Worm (Caenorhabditis elegans): ENCODE results near the gene pho-14.
"Not testable (repeated sequence)": the region's sequence is repeated elsewhere in the genome, so short reads cannot be mapped to it uniquely, and the experiment has no call there.

Gene pho-14

DNA sequence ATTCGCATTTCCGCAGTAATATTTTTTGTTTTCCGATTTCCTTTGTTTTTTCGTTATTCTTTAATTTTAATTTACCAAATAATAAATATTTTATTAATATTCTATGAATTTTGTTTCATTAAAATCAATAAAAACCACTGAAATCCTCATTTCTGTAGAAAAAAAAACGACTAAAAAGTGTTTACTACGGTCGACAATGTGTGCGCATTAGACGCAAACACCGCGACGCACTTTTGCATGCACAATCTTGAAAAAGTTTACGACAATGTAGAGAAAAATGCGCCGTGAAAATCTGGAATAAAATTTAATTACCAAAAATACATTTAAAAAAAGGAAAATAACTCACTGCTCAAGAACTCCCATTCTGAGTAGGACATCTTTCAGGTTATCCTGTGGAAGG, 29.2 kb downstream of the pho-14 start:
- TF ChIP-seq sma-9 (GFP tag; optimal IDR thresholded peaks at IDR 0.05) (no peak), sma-9 (tag; optimal IDR thresholded peaks at IDR 0.05) (no peak), elt-3 (tag; optimal IDR thresholded peaks at IDR 0.05) (no peak), lin-39 (tag; optimal IDR thresholded peaks at IDR 0.05) (no peak), nhr-129 (tag; optimal IDR thresholded peaks at IDR 0.05) (no peak), ztf-4 (tag; optimal IDR thresholded peaks at IDR 0.05) (no peak), nhr-21 (tag; optimal IDR thresholded peaks at IDR 0.05) (no peak), ZK546.5 (tag; optimal IDR thresholded peaks at IDR 0.05) (no peak), C34F6.9 (tag; optimal IDR thresholded peaks at IDR 0.05) (no peak), mbf-1 (tag; optimal IDR thresholded peaks at IDR 0.05) (no peak)

DNA sequence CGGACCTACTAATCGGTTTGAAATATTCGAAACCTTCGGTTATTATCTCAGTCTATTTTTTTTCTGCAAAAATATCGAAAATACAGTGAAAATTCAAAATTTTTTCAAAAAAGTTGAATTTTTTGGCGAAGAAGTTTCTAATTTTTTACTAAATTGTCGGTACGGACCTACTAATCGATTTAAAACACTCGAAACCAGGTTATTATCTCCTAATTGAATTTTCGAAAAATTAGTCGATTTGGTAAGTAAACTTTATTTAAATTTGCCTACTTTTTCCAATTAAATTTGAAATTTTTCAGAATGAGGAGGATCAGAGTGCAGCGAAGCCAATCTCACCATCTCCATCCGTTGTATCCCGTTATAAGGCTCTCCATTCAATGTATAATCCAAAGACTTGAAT, 29.7 kb downstream of the pho-14 start, which contains the start of gene K02E7.12:
Gene K02E7.12 (plus strand): TSS at position 301 of the 400 bp plus-strand sequence.
- TF ChIP-seq ztf-1 (GFP tag; conservative IDR thresholded peaks at IDR 0.05) = no peak
- no peak for TF ChIP-seq nhr-10 (tag; optimal IDR thresholded peaks at IDR 0.05)

DNA sequence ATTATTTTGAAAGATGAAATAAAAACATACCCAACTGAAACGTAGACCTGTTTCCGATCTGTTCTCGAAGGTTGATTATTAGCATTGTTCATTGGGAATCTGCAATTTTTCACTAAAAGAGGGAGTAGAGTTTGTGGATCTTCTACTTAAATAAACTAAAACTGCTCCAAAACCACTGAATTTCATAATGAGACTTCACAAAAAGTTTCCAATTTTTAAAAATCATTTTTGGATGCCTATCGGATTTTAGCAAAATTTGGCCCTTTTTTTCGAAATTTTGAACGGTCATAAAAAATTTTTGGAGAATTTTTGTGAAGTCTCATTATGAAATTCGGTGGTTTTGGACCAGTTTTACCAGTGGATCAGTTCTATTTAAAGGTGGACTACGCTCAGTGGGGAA, 33.7 kb downstream of the pho-14 start, which contains the start of gene K02E7.10:
Gene K02E7.10 (minus strand): TSS at position 101 of the 400 bp plus-strand sequence.
- TF ChIP-seq elt-3 (tag; optimal IDR thresholded peaks at IDR 0.05) (no peak), ZK546.5 (tag; optimal IDR thresholded peaks at IDR 0.05) (no peak), sma-9 (GFP tag; optimal IDR thresholded peaks at IDR 0.05) (no peak), sma-9 (tag; optimal IDR thresholded peaks at IDR 0.05) (no peak), nhr-237 (tag; optimal IDR thresholded peaks at IDR 0.05) (no peak), sem-4 (tag; optimal IDR thresholded peaks at IDR 0.05) (no peak), mab-5 (tag; optimal IDR thresholded peaks at IDR 0.05) (no peak), nhr-77 (tag; optimal IDR thresholded peaks at IDR 0.05) (no peak), ceh-82 (tag; optimal IDR thresholded peaks at IDR 0.05) (no peak), ztf-11 (tag; optimal IDR thresholded peaks at IDR 0.05) (no peak), peb-1 (tag; optimal IDR thresholded peaks at IDR 0.05) (no peak), nhr-25 (tag; optimal IDR thresholded peaks at IDR 0.05) (no peak), snpc-4 (tag; optimal IDR thresholded peaks at IDR 0.05) (no peak), ztf-4 (tag; optimal IDR thresholded peaks at IDR 0.05) (no peak), unc-39 (tag; optimal IDR thresholded peaks at IDR 0.05) (no peak), C34F6.9 (tag; optimal IDR thresholded peaks at IDR 0.05) (no peak), fos-1 (tag; optimal IDR thresholded peaks at IDR 0.05) (no peak), ztf-1 (GFP tag; conservative IDR thresholded peaks at IDR 0.05) (no peak)

DNA sequence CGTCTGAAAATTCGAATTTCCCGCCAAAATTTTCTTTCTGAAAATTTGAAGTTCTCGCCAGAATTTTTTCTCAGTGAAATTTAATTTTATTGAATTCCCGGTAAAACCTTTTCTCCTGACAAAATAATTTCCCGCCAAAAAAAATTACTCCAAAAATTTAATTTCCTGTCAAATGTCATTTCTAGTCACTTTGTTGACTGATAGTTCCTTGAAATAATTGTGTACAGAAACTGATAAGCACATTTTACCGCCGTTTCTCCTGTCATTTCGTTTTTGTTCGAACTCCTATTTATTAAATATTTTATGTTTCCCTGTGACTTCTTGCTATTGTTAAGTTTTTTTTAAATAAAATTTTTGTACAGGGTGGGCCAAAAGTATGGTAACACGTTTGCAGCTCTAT, 36.7 kb downstream of the pho-14 start:
- TF ChIP-seq sma-9 (GFP tag; optimal IDR thresholded peaks at IDR 0.05) (no peak), sma-9 (tag; optimal IDR thresholded peaks at IDR 0.05) (no peak), ceh-82 (tag; optimal IDR thresholded peaks at IDR 0.05) (no peak), fos-1 (tag; optimal IDR thresholded peaks at IDR 0.05) (peak; percentile 12), unc-39 (tag; optimal IDR thresholded peaks at IDR 0.05) (no peak)

DNA sequence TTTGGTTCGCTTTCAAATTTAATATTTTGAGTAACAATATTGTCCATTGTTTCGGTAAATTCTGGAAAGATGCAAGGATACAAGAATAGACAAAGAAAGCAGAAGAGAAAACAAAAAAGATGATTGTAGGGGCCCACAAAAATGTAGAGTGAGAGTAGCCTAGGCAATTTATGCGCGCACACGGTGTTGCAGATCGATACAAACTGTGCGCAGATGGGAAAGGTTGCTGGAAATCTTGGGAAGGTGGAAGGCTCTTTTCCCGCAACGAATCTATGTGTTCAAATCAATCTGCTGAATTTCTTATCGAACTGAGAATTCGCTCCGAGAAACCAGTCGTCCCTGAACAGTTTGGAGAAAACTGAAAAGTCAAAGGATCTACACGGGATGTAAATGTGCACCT, 39.9 kb downstream of the pho-14 start, which contains the start of gene btb-10:
Gene btb-10 (minus strand): TSS at position 101 of the 400 bp plus-strand sequence.
- not testable (repeated sequence) for TF ChIP-seq mab-5, sem-4, mbf-1 (tag; optimal IDR thresholded peaks at IDR 0.05)

DNA sequence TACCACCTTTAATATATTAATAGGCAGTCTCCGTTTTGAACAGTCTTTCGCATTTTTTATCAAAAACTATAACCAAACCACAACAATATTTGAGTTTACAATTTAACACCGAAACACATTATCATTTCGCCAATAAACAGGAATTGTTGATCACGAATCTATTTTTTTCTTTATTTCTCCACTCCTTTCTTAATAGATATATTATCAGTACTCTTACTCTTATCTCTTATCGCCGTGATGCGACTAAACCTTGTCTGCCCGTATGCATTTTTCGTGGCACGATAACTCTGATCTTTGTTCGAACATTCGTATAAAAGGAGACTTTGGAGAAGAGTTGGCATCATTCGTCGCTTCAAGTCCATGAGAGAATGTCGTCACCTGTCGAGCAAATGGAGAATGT, 43.8 kb downstream of the pho-14 start:
- TF ChIP-seq mab-5 (tag; optimal IDR thresholded peaks at IDR 0.05) (no peak), ztf-1 (GFP tag; conservative IDR thresholded peaks at IDR 0.05) (no peak), nhr-12 (tag; optimal IDR thresholded peaks at IDR 0.05) (no peak), unc-62 (GFP tag; optimal IDR thresholded peaks at IDR 0.05) (no peak), lsy-2 (tag; optimal IDR thresholded peaks at IDR 0.05) (no peak), F13H6.1 (tag; optimal IDR thresholded peaks at IDR 0.05) (peak; percentile 11), unc-39 (tag; optimal IDR thresholded peaks at IDR 0.05) (no peak), sma-9 (GFP tag; optimal IDR thresholded peaks at IDR 0.05) (peak; percentile 34), sma-9 (tag; optimal IDR thresholded peaks at IDR 0.05) (no peak), ceh-16 (tag; optimal IDR thresholded peaks at IDR 0.05) (no peak), fos-1 (tag; optimal IDR thresholded peaks at IDR 0.05) (peak; percentile 77), skn-1 (tag; optimal IDR thresholded peaks at IDR 0.05) (no peak), dmd-4 (tag; optimal IDR thresholded peaks at IDR 0.05) (no peak), sma-3 (GFP tag; optimal IDR thresholded peaks at IDR 0.05) (peak; percentile 14), Y55F3AM.14 (GFP tag; optimal IDR thresholded peaks at IDR 0.05) (no peak), alr-1 (tag; optimal IDR thresholded peaks at IDR 0.05) (no peak), ceh-82 (tag; optimal IDR thresholded peaks at IDR 0.05) (no peak)
